Worm (Caenorhabditis elegans) whole organism, dauer: ENCODE data around the gene chk-1.

Experiments
- unc-62 ChIP-seq: sonication (generic microtip); optimal IDR thresholded peaks from 2 replicates; lab custom pipeline; 2017; ENCODE audit warnings: missing biosample characterization, missing genetic modification reagents, missing genetic modification characterization

The chk-1 gene

DNA sequence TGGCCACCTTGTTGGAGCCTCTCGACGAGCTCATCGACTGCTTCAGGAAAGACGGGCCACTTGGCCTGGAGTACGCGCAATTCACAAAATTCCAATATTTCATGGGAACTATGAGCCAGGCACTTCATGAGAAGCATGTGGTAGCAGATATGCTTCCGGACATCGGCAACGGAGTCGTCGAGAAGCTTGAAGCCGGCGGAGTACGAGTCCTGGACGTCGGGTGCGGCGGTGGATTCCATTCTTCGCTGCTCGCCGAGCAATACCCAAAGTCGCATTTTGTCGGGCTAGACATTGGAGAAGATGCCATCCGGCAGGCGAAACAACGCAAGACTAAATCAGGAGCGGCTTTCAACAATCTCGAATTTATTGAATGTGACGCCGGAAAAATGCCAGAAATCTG lies 14.3 kb upstream of the chk-1 start:
- no peak for TF ChIP-seq unc-62 (GFP tag; lab: Kevin White, UChicago)

ce11 chrV:3771437-3772256 lies 12.4 kb upstream of the chk-1 start, which contains the start of the genes R08E5.1 and rips-1:
TSS of gene R08E5.1 (minus strand) at chrV:3771518.
TSS of gene rips-1 (plus strand) at chrV:3772021.
- no peak for TF ChIP-seq unc-62 (GFP tag; lab: Kevin White, UChicago)

- no peak for TF ChIP-seq unc-62 (GFP tag; lab: Kevin White, UChicago)
These were observed 9.0 kb upstream of the chk-1 start, which contains the start of gene R08E5.4 for ce11 chrV:3768270-3768669. TSS of gene R08E5.4 (plus strand) at chrV:3768570.

- TF ChIP-seq unc-62 (GFP tag; lab: Kevin White, UChicago) = no peak
These were observed 7.6 kb upstream of the chk-1 start, which contains the start of gene Y39H10A.1 for ce11 chrV:3766904-3767303. TSS of gene Y39H10A.1 (plus strand) at chrV:3767204.

ce11 chrV:3761829-3762228 lies 2.6 kb upstream of the chk-1 start:
- TF ChIP-seq unc-62 (GFP tag; lab: Kevin White, UChicago) = no peak

- TF ChIP-seq unc-62 (GFP tag; lab: Kevin White, UChicago) = no peak
These were observed 1.6 kb upstream of the chk-1 start, which contains the start of gene oac-55 for ce11 chrV:3760839-3761238. TSS of gene oac-55 (plus strand) at chrV:3761139.

DNA sequence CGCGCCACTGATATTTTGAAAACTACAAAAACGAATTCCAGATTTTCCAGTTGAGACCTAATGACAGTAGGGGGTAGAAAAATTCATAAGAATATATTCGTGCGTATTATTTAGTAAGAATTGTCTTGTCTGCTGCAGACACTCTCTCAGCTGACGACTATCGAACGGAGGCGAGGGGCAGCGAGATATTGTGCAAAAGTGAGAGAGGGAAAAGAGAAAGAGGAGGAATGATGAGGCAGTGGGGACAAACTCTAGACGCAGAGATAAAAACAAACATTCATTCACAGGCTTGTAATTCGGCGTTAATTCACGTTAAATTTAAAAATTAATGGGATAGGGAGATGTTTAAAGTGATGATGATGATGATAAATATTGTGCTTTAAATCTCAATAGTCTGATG lies 2.4 kb downstream of the chk-1 start, which contains the start of gene gid-7:
gid-7 (minus strand) TSS at position 188 of the 400 bp plus-strand sequence.
- no peak for TF ChIP-seq unc-62 (GFP tag; lab: Kevin White, UChicago)

DNA sequence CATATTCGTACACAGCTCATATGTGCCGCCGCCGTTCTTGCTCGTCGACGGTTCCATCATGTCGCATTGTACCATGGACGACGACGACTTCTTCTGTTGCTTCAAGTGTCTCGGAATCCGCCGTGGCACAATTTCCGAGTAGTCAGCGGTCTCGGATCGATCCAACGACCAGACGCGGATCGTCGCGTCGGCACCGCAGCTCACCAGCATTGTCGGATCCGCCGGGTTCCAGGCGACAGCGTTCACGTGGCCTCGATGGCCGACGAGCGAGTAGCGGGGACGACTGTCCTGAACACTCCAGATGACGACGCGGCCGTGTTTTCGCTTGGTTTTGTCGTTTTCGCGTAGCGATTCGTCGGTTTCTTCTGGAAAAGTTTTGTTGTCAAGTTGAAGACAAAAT lies 8.9 kb downstream of the chk-1 start:
- no peak for TF ChIP-seq unc-62 (GFP tag; lab: Kevin White, UChicago)

- no peak for TF ChIP-seq unc-62 (GFP tag; lab: Kevin White, UChicago)
These were observed 16.1 kb downstream of the chk-1 start, which contains the start of gene mtm-9 for ce11 chrV:3743172-3743626. TSS of gene mtm-9 (plus strand) at chrV:3743576.

DNA sequence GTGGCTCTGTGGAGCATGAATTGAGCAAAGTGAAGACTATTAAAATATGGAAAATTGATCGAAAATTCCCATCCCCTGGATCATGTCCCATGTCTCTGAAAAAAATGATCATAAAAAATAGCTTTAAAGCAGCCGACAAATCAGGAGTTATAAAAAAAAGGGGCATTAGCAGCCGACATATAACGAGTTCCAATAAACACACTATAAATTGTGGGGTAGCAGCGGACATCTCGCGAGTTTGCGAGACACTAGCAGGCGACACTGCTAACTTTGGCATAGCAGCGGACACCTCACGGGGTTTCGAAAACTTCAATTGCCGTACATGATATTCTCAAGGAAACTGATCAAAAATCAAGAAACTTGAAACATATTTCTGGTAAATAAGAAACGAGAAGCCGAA lies 20.0 kb downstream of the chk-1 start, which contains the start of gene hpo-36:
hpo-36 (minus strand) TSS at position 101 of the 400 bp plus-strand sequence.
- no peak for TF ChIP-seq unc-62 (GFP tag; lab: Kevin White, UChicago)

DNA sequence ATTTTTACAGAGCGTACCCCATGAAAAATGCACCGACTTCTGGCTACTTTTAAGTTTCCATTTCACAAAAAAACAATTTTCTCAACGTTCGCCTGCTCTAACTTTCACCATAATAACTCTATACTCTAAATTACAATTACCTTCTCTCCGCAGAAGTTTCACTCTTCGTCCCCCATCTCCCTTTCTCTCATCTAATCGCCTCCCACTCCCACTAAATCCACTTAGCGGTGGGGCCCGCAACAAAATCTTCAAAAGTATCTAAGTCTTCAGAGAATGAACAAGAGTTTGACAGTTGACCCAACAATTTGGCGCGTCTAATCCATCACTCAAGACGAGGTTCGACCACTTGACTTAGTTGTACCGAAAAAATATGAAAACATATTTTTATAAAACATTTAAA lies 20.9 kb downstream of the chk-1 start:
- TF ChIP-seq unc-62 (GFP tag; lab: Kevin White, UChicago) = no peak

DNA sequence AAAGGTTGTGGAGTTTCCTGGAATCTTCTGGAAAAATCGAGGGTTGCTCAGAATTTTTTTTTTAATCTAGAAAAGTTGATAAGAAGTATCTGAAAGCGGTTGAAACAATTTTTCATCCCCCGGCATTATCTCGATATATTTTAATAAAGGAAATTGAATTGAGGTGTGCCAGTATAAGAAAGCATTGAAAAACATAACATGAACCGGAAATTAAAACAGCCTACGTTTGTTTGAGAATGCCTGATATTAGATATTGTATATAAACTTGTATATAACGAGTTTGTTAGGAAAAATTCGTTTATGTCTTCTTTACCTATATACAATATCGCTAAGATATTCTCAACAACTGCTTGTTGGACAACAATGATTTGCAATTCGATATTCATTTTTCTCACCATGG lies 34.5 kb downstream of the chk-1 start, which contains the start of gene str-30:
str-30 (plus strand) TSS at position 301 of the 400 bp plus-strand sequence.
- TF ChIP-seq unc-62 (GFP tag; lab: Kevin White, UChicago) = no peak

- no peak for TF ChIP-seq unc-62 (GFP tag; lab: Kevin White, UChicago)
These were observed 40.8 kb downstream of the chk-1 start for ce11 chrV:3718507-3718906.

- no peak for TF ChIP-seq unc-62 (GFP tag; lab: Kevin White, UChicago)
These were observed 41.5 kb downstream of the chk-1 start for ce11 chrV:3717751-3718150.

- TF ChIP-seq unc-62 (GFP tag; lab: Kevin White, UChicago) = no peak
These were observed 42.9 kb downstream of the chk-1 start for ce11 chrV:3716279-3716887.

ce11 chrV:3715488-3716019 lies 43.7 kb downstream of the chk-1 start, which contains the start of gene nrsn-1:
TSS of gene nrsn-1 (minus strand) at chrV:3715969.
- TF ChIP-seq unc-62 (GFP tag; lab: Kevin White, UChicago) = no peak
